Comparison of ENCODE assay signal across 5 worm cellular contexts in genomic region chrIV:11883478-11883877, ce11.
TF ChIP-seq lines count a peak whose summit lies in the region.

No protein-coding gene starts in this region.

TF ChIP-seq in whole organism, L1 larva, 84 proteins besides CTCF, POLR2A, EP300 and RAD21:
- no peak for TF ChIP-seq nhr-47 (tag; optimal IDR thresholded peaks at IDR 0.05; lab: Kevin White, UChicago)
- TF ChIP-seq nhr-85 (tag; lab: Kevin White, UChicago), result peak; percentile 66
- TF ChIP-seq blmp-1 (tag; optimal IDR thresholded peaks at IDR 0.05; lab: Kevin White, UChicago), result peak; percentile 97
- TF ChIP-seq mep-1 (tag; optimal IDR thresholded peaks at IDR 0.05; lab: Kevin White, UChicago), result peak; percentile 3
- TF ChIP-seq elt-3 (tag; optimal IDR thresholded peaks at IDR 0.05; lab: Kevin White, UChicago), result peak in 1 of 6 experiments; percentile 6
- TF ChIP-seq lin-13 (GFP tag; optimal IDR thresholded peaks at IDR 0.05; lab: Kevin White, UChicago), result no peak

TF ChIP-seq in whole organism, L2 larva, 48 proteins besides CTCF, POLR2A, EP300 and RAD21:
- TF ChIP-seq sma-9 (GFP tag; optimal IDR thresholded peaks at IDR 0.05; lab: Kevin White, UChicago) (peak; percentile 15), sma-9 (tag; optimal IDR thresholded peaks at IDR 0.05; lab: Kevin White, UChicago) (no peak), peb-1 (tag; optimal IDR thresholded peaks at IDR 0.05; lab: Kevin White, UChicago) (no peak), lin-39 (tag; optimal IDR thresholded peaks at IDR 0.05; lab: Kevin White, UChicago) (no peak), fos-1 (tag; optimal IDR thresholded peaks at IDR 0.05; lab: Kevin White, UChicago) (peak; percentile 9), unc-55 (GFP tag; optimal IDR thresholded peaks at IDR 0.05; lab: Kevin White, UChicago) (no peak), nhr-237 (tag; optimal IDR thresholded peaks at IDR 0.05; lab: Kevin White, UChicago) (no peak), nhr-21 (tag; optimal IDR thresholded peaks at IDR 0.05; lab: Kevin White, UChicago) (peak; percentile 48), elt-1 (tag; optimal IDR thresholded peaks at IDR 0.05; lab: Kevin White, UChicago) (no peak), nhr-25 (tag; optimal IDR thresholded peaks at IDR 0.05; lab: Kevin White, UChicago) (no peak), nhr-10 (tag; optimal IDR thresholded peaks at IDR 0.05; lab: Kevin White, UChicago) (no peak), blmp-1 (tag; optimal IDR thresholded peaks at IDR 0.05; lab: Kevin White, UChicago; ENCODE audit: insufficient read depth) (peak; percentile 62), nhr-77 (tag; optimal IDR thresholded peaks at IDR 0.05; lab: Kevin White, UChicago) (no peak), unc-62 (GFP tag; optimal IDR thresholded peaks at IDR 0.05; lab: Kevin White, UChicago) (no peak), ama-1 (optimal IDR thresholded peaks at IDR 0.05; lab: Kevin White, UChicago) (no peak)

TF ChIP-seq in whole organism, L3 larva, 47 proteins besides CTCF, POLR2A, EP300 and RAD21:
- no peak for TF ChIP-seq nhr-28 (tag; optimal IDR thresholded peaks at IDR 0.05; lab: Kevin White, UChicago)
- TF ChIP-seq nhr-23 (tag; optimal IDR thresholded peaks at IDR 0.05; lab: Kevin White, UChicago), result peak; percentile 92
- TF ChIP-seq fos-1 (tag; optimal IDR thresholded peaks at IDR 0.05; lab: Kevin White, UChicago), result no peak
- no peak for TF ChIP-seq nhr-77 (tag; optimal IDR thresholded peaks at IDR 0.05; lab: Kevin White, UChicago)
- TF ChIP-seq nhr-25 (tag; optimal IDR thresholded peaks at IDR 0.05; lab: Kevin White, UChicago), result peak; percentile 44
- TF ChIP-seq nhr-43 (tag; optimal IDR thresholded peaks at IDR 0.05; lab: Kevin White, UChicago; ENCODE audit: poor library complexity, severe bottlenecking), result peak; percentile 45
TF ChIP-seq in whole organism, L3 larva: peak in this region for 3.

TF ChIP-seq in whole organism, L4 larva, 104 proteins besides CTCF, POLR2A, EP300 and RAD21:
- TF ChIP-seq saeg-2 (GFP tag; IDR thresholded peaks at IDR 0.05; lab: Robert Waterston, UW), result no peak
- TF ChIP-seq hmg-1.1 (GFP tag; IDR thresholded peaks at IDR 0.05; lab: Robert Waterston, UW), result no peak
- TF ChIP-seq nhr-25 (tag; optimal IDR thresholded peaks at IDR 0.05; lab: Kevin White, UChicago; ENCODE audit: borderline replicate concordance, insufficient read depth), result peak; percentile 43
- TF ChIP-seq ctbp-1 (GFP tag; IDR thresholded peaks at IDR 0.05; lab: Robert Waterston, UW), result no peak
- TF ChIP-seq nhr-28 (tag; optimal IDR thresholded peaks at IDR 0.05; lab: Kevin White, UChicago), result peak; percentile 63
- peak in 1 of 2 experiments; percentile 10 for TF ChIP-seq mdl-1 (tag; optimal IDR thresholded peaks at IDR 0.05; lab: Kevin White, UChicago)

TF ChIP-seq in whole organism, mixed stage, embryonic, 35 proteins besides CTCF, POLR2A, EP300 and RAD21:
- no peak for TF ChIP-seq sem-2 (GFP tag; optimal IDR thresholded peaks at IDR 0.05; lab: Kevin White, UChicago)
- peak; percentile 94 for TF ChIP-seq ham-2 (GFP tag; optimal IDR thresholded peaks at IDR 0.05; lab: Kevin White, UChicago)
- no peak for TF ChIP-seq snpc-4 (tag; optimal IDR thresholded peaks at IDR 0.05; lab: Kevin White, UChicago)
- TF ChIP-seq unc-62 (GFP tag; optimal IDR thresholded peaks at IDR 0.05; lab: Kevin White, UChicago), result peak; percentile 41
- no peak for TF ChIP-seq mls-2 (tag; optimal IDR thresholded peaks at IDR 0.05; lab: Kevin White, UChicago)
- no peak for TF ChIP-seq elt-3 (tag; optimal IDR thresholded peaks at IDR 0.05; lab: Kevin White, UChicago)
- peak; percentile 75 for TF ChIP-seq elt-1 (tag; optimal IDR thresholded peaks at IDR 0.05; lab: Kevin White, UChicago; ENCODE audit: borderline replicate concordance, insufficient read depth)
- no peak for TF ChIP-seq ceh-83 (GFP tag; optimal IDR thresholded peaks at IDR 0.05; lab: Kevin White, UChicago)
- no peak for TF ChIP-seq lsy-2 (tag; optimal IDR thresholded peaks at IDR 0.05; lab: Kevin White, UChicago)
- TF ChIP-seq blmp-1 (tag; optimal IDR thresholded peaks at IDR 0.05; lab: Kevin White, UChicago), result peak; percentile 63
- TF ChIP-seq flh-1 (GFP tag; optimal IDR thresholded peaks at IDR 0.05; lab: Kevin White, UChicago), result no peak
- no peak for TF ChIP-seq tbx-8 (GFP tag; optimal IDR thresholded peaks at IDR 0.05; lab: Kevin White, UChicago)
- TF ChIP-seq mab-5 (tag; optimal IDR thresholded peaks at IDR 0.05; lab: Kevin White, UChicago), result no peak
- no peak for TF ChIP-seq lin-13 (tag; optimal IDR thresholded peaks at IDR 0.05; lab: Kevin White, UChicago)
- no peak for TF ChIP-seq ceh-39 (tag; optimal IDR thresholded peaks at IDR 0.05; lab: Kevin White, UChicago)
- TF ChIP-seq cnd-1 (tag; optimal IDR thresholded peaks at IDR 0.05; lab: Kevin White, UChicago), result no peak
- TF ChIP-seq nhr-12 (tag; optimal IDR thresholded peaks at IDR 0.05; lab: Kevin White, UChicago), result no peak
- TF ChIP-seq hlh-1 (tag; optimal IDR thresholded peaks at IDR 0.05; lab: Kevin White, UChicago), result no peak
- no peak for TF ChIP-seq unc-39 (tag; optimal IDR thresholded peaks at IDR 0.05; lab: Kevin White, UChicago)
- TF ChIP-seq bed-3 (GFP tag; optimal IDR thresholded peaks at IDR 0.05; lab: Kevin White, UChicago), result no peak

Comparison
In these comparisons a context has a peak if more than half of its experiments do, and no peak if none do; other contexts are left out.
1. Of the 29 proteins assayed by ChIP-seq in both whole organism, L4 larva and whole organism, L1 larva: peak only in whole organism, L4 larva: nhr-28; only in whole organism, L1 larva: mep-1; in both: none; in neither: 26; mixed calls (peak in some experiments, not most) for 1.